Worm (Caenorhabditis elegans): ENCODE measurements around the gene cest-26.

Gene cest-26

ce11 chrX:4394505-4394904 is 43.0 kb downstream of the cest-26 start:
- 0 out of 2 replicates have a peak, but pooled peaks have one; percentile 21 for TF ChIP-seq Y48G9A.11 (GFP tag; IDR thresholded peaks at IDR 0.05)

- no peak for TF ChIP-seq daf-12 (tag; optimal IDR thresholded peaks at IDR 0.05)
- no peak for TF ChIP-seq php-3 (GFP tag; IDR thresholded peaks at IDR 0.05)
- TF ChIP-seq snpc-4 (tag; optimal IDR thresholded peaks at IDR 0.05): no peak
- TF ChIP-seq nhr-102 (tag; optimal IDR thresholded peaks at IDR 0.05): no peak
- peak; percentile 81 for TF ChIP-seq aha-1 (tag)
- no peak for TF ChIP-seq F49E8.2 (tag; optimal IDR thresholded peaks at IDR 0.05; ENCODE audit: borderline replicate concordance)
- no peak for TF ChIP-seq fos-1 (tag; optimal IDR thresholded peaks at IDR 0.05)
- 0 out of 2 replicates have a peak, but pooled peaks have one; percentile 19 for TF ChIP-seq hmg-1.1 (GFP tag; IDR thresholded peaks at IDR 0.05)
Measured at ce11 chrX:4391680-4392079, 45.8 kb downstream of the cest-26 start.

DNA sequence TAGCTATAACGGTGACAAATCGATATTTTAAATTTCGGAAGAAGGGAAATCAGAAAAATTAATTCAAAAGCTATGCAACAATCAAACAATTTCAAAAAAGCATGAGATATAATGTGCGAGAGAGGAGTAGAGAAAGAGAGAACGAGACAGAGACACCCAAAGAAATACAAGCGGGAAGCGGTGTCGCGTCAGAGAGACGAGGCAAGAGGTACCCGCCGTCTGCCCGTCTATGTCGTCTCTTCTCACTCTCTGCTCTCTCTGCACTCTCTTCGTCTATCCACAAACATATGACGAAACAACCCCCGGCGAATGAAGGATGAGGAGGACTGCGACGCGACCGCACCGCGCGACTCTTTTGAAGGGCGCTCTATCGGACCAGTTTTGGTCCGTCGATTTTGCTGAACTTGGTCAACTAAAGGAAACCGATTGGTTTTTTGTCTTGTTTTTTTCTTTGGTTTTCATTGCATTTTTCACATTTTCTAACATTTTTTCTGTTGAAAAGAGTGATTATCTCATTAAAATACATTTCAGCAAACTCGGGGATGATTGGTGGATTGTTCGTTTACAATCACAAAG is 48.5 kb downstream of the cest-26 start, which contains the start of gene dpy-23:
dpy-23 (plus strand) TSS at position 526 of the 576 bp plus-strand sequence.
- TF ChIP-seq dmd-9 (GFP tag; IDR thresholded peaks at IDR 0.05) (0 out of 2 replicates have a peak, but pooled peaks have one; percentile 50), nhr-42 (GFP tag; IDR thresholded peaks at IDR 0.05) (peak; percentile 77; the same call in 1 of the 2 replicates), daf-19 (GFP tag; conservative IDR thresholded peaks at IDR 0.05) (no peak), unc-62 (GFP tag; optimal IDR thresholded peaks at IDR 0.05 in 1 of 2) (peak in 1 of 2 experiments; percentile 61), unc-62 (tag; optimal IDR thresholded peaks at IDR 0.05) (no peak), set-16 (GFP tag; IDR thresholded peaks at IDR 0.05) (peak; percentile 89), Y48G9A.11 (GFP tag; IDR thresholded peaks at IDR 0.05) (no peak), zag-1 (tag; optimal IDR thresholded peaks at IDR 0.05) (peak; percentile 77), unc-39 (tag; optimal IDR thresholded peaks at IDR 0.05) (no peak), nhr-28 (tag; optimal IDR thresholded peaks at IDR 0.05) (peak; percentile 93), nhr-6 (tag; optimal IDR thresholded peaks at IDR 0.05) (peak; percentile 95), lin-1 (GFP tag; IDR thresholded peaks at IDR 0.05) (0 out of 2 replicates have a peak, but pooled peaks have one; percentile 49), mdl-1 (tag; optimal IDR thresholded peaks at IDR 0.05) (peak; percentile 78 to 90), lin-13 (GFP tag; optimal IDR thresholded peaks at IDR 0.05) (peak; percentile 91), ceh-20 (GFP tag; IDR thresholded peaks at IDR 0.05) (peak; percentile 90), rbr-2 (tag; optimal IDR thresholded peaks at IDR 0.05) (peak; percentile 94), aly-2 (tag; optimal IDR thresholded peaks at IDR 0.05) (no peak), spr-1 (tag; optimal IDR thresholded peaks at IDR 0.05) (peak; percentile 54), sdz-12 (GFP tag; optimal IDR thresholded peaks at IDR 0.05) (no peak), mdt-29 (GFP tag; IDR thresholded peaks at IDR 0.05) (0 out of 2 replicates have a peak, but pooled peaks have one; percentile 41), nhr-77 (tag; optimal IDR thresholded peaks at IDR 0.05) (peak; percentile 89), lin-29 (GFP tag; IDR thresholded peaks at IDR 0.05) (no peak), pha-4 (GFP tag; IDR thresholded peaks at IDR 0.05) (peak; percentile 73), pha-4 (tag; optimal IDR thresholded peaks at IDR 0.05) (peak; percentile 69), zip-11 (GFP tag; IDR thresholded peaks at IDR 0.05) (no peak), F44E2.7 (GFP tag; IDR thresholded peaks at IDR 0.05) (no peak), hmg-1.1 (GFP tag; IDR thresholded peaks at IDR 0.05) (peak; percentile 93), hlh-30 (tag; optimal IDR thresholded peaks at IDR 0.05; ENCODE audit: insufficient read depth) (peak; percentile 97), ceh-32 (tag; optimal IDR thresholded peaks at IDR 0.05; ENCODE audit: poor library complexity) (no peak), spr-3 (GFP tag; optimal IDR thresholded peaks at IDR 0.05) (no peak), egl-43 (GFP tag; IDR thresholded peaks at IDR 0.05) (peak; percentile 89), arid-1 (GFP tag; conservative IDR thresholded peaks at IDR 0.05) (peak; percentile 90), lir-3 (tag; optimal IDR thresholded peaks at IDR 0.05) (no peak), T26A8.4 (GFP tag; IDR thresholded peaks at IDR 0.05) (peak; percentile 82), nhr-237 (tag; optimal IDR thresholded peaks at IDR 0.05) (no peak), unc-130 (GFP tag; optimal IDR thresholded peaks at IDR 0.05) (no peak), F26F4.8 (GFP tag; conservative IDR thresholded peaks at IDR 0.05) (no peak), nhr-111 (GFP tag; optimal IDR thresholded peaks at IDR 0.05) (no peak), aha-1 (tag) (peak; percentile 99), daf-8 (GFP tag; IDR thresholded peaks at IDR 0.05) (no peak), F10B5.3 (tag; optimal IDR thresholded peaks at IDR 0.05) (peak; percentile 0), Y105C5A.15 (GFP tag; IDR thresholded peaks at IDR 0.05) (no peak)

Data from whole organism, L4 larva.